Fruit fly (Drosophila melanogaster) S2 (cell line): Measurements from ENCODE around the gene Dad1.

ENCODE experiments used
- CG8478 ChIP-seq: fragments of >200 bp; optimal IDR thresholded peaks from 2 replicates; lab custom pipeline; 2018
- CTCF ChIP-seq, 2 experiments: fragments of >200 bp; optimal IDR thresholded peaks; 2 replicates each; lab custom pipeline; 2018

- TF ChIP-seq CG8478 (lab: Kevin White, UChicago) = peak; percentile 23
- TF ChIP-seq CTCF (optimal IDR thresholded peaks at IDR 0.05; lab: Kevin White, UChicago) = no peak
Measured at dm6 chr2L:8418113-8418885, 34.4 kb upstream of the Dad1 start.
